Fruit fly (Drosophila melanogaster): ENCODE measurements around the gene CG3277.

The CG3277 gene

dm6 chr2L:3361821-3362220 is 57.9 kb downstream of the CG3277 start:
- TF ChIP-seq Myc (optimal IDR thresholded peaks at IDR 0.05), result no peak
- TF ChIP-seq CG32264 (GFP tag; optimal IDR thresholded peaks at IDR 0.05), result no peak
- no peak for TF ChIP-seq fru (GFP tag; optimal IDR thresholded peaks at IDR 0.05)
- TF ChIP-seq Sp1 (GFP tag; optimal IDR thresholded peaks at IDR 0.05), result no peak
- TF ChIP-seq Mio (GFP tag; optimal IDR thresholded peaks at IDR 0.05), result no peak
- TF ChIP-seq Jra (GFP tag; optimal IDR thresholded peaks at IDR 0.05), result no peak
- TF ChIP-seq Vsx2 (GFP tag; optimal IDR thresholded peaks at IDR 0.05; ENCODE audit: partially characterized antibody), result no peak
- no peak for TF ChIP-seq Rel (GFP tag; optimal IDR thresholded peaks at IDR 0.05)
- no peak for TF ChIP-seq Rel (tag; optimal IDR thresholded peaks at IDR 0.05)
- TF ChIP-seq sage (GFP tag; optimal IDR thresholded peaks at IDR 0.05), result no peak
- TF ChIP-seq br (GFP tag; optimal IDR thresholded peaks at IDR 0.05), result no peak
- no peak for TF ChIP-seq dl (GFP tag; optimal IDR thresholded peaks at IDR 0.05; ENCODE audit: insufficient read depth in 1 of 2, partially characterized antibody in 2 of 2)
- TF ChIP-seq woc (GFP tag; optimal IDR thresholded peaks at IDR 0.05), result no peak
- TF ChIP-seq usp (GFP tag; optimal IDR thresholded peaks at IDR 0.05), result no peak
- TF ChIP-seq rgr (GFP tag; optimal IDR thresholded peaks at IDR 0.05), result no peak
- no peak for TF ChIP-seq N (GFP tag; optimal IDR thresholded peaks at IDR 0.05)

- TF ChIP-seq Sp1 (GFP tag; optimal IDR thresholded peaks at IDR 0.05) (no peak), br (GFP tag; optimal IDR thresholded peaks at IDR 0.05) (no peak), tai (GFP tag; optimal IDR thresholded peaks at IDR 0.05) (no peak), woc (GFP tag; optimal IDR thresholded peaks at IDR 0.05) (no peak), Rel (GFP tag; optimal IDR thresholded peaks at IDR 0.05) (no peak), Rel (tag; optimal IDR thresholded peaks at IDR 0.05) (peak; percentile 1), Hr83 (GFP tag; optimal IDR thresholded peaks at IDR 0.05; ENCODE audit: poor library complexity, severe bottlenecking) (no peak), psq (GFP tag; optimal IDR thresholded peaks at IDR 0.05) (no peak), Dfd (GFP tag; optimal IDR thresholded peaks at IDR 0.05) (no peak), h (GFP tag; optimal IDR thresholded peaks at IDR 0.05) (peak; percentile 35), jim (GFP tag; optimal IDR thresholded peaks at IDR 0.05) (no peak), usp (GFP tag; optimal IDR thresholded peaks at IDR 0.05) (no peak), CG32264 (GFP tag; optimal IDR thresholded peaks at IDR 0.05) (no peak), pan (optimal IDR thresholded peaks at IDR 0.05) (no peak), Vsx2 (GFP tag; optimal IDR thresholded peaks at IDR 0.05; ENCODE audit: partially characterized antibody) (no peak), Hr78 (GFP tag; optimal IDR thresholded peaks at IDR 0.05) (no peak), dsf (GFP tag; optimal IDR thresholded peaks at IDR 0.05; ENCODE audit: borderline replicate concordance) (no peak), brk (GFP tag; optimal IDR thresholded peaks at IDR 0.05) (no peak)
Observed at dm6 chr2L:3366043-3366679, 62.3 kb downstream of the CG3277 start.

Measured in whole organism, wandering third instar larva.